Fruit fly (Drosophila melanogaster) whole organism, prepupa: ENCODE measurements around the gene CG33490.
"Not testable (repeated sequence)": the region's sequence is repeated elsewhere in the genome, so short reads cannot be mapped to it uniquely, and the experiment has no call there.

ENCODE experiments used
- Blimp-1 ChIP-seq: fragments of 200-800 bp; sonication (Bioruptor generic); optimal IDR thresholded peaks from 3 replicates; lab custom pipeline; 2017; ENCODE audit warnings: missing biosample characterization, missing genetic modification characterization, mild to moderate bottlenecking, moderate library complexity, missing genetic modification reagents
- CG10669 ChIP-seq: fragments of 200-800 bp; sonication (Bioruptor generic); optimal IDR thresholded peaks from 3 replicates; lab custom pipeline; 2018; ENCODE audit warnings: missing biosample characterization, mild to moderate bottlenecking, missing genetic modification characterization, moderate library complexity
- CG11294 ChIP-seq: fragments of 200-800 bp; sonication (Bioruptor generic); IDR thresholded peaks from 2 replicates; pipeline ENCODE4 v1.3.6; 2022; ENCODE audit warnings: missing biosample characterization, missing genetic modification characterization
- CG11902 ChIP-seq: fragments of 200-800 bp; sonication (Bioruptor generic); optimal IDR thresholded peaks from 3 replicates; lab custom pipeline; 2016; ENCODE audit warnings: missing biosample characterization, missing genetic modification characterization
- CG1621 ChIP-seq: fragments of 200-800 bp; sonication (Bioruptor generic); optimal IDR thresholded peaks from 3 replicates; lab custom pipeline; 2018; ENCODE audit warnings: missing biosample characterization, mild to moderate bottlenecking, missing genetic modification characterization
- CG3032 ChIP-seq: fragments of 200-800 bp; optimal IDR thresholded peaks from 2 replicates; lab custom pipeline; 2019; ENCODE audit warnings: missing biosample characterization, mild to moderate bottlenecking, missing genetic modification characterization, moderate library complexity
- CG32006 ChIP-seq: fragments of 200-800 bp; sonication (Bioruptor generic); optimal IDR thresholded peaks from 3 replicates; lab custom pipeline; 2017; ENCODE audit warnings: missing biosample characterization, mild to moderate bottlenecking, missing genetic modification characterization
- CG6163 ChIP-seq: fragments of 200-800 bp; sonication (Bioruptor generic); IDR thresholded peaks from 3 replicates; pipeline ENCODE4 v1.3.6; 2022; ENCODE audit warnings: missing biosample characterization, missing genetic modification characterization
- CG6276 ChIP-seq: fragments of 200-800 bp; sonication (Bioruptor generic); optimal IDR thresholded peaks from 2 replicates; lab custom pipeline; 2017; ENCODE audit warnings: missing biosample characterization, mild to moderate bottlenecking, missing genetic modification characterization
- CG6854 ChIP-seq: fragments of 200-800 bp; sonication (Bioruptor generic); optimal IDR thresholded peaks from 2 replicates; lab custom pipeline; 2017; ENCODE audit warnings: missing biosample characterization, mild to moderate bottlenecking, missing genetic modification characterization
- CG7368 ChIP-seq: fragments of 200-800 bp; sonication (Bioruptor generic); optimal IDR thresholded peaks from 3 replicates; lab custom pipeline; 2016; ENCODE audit warnings: missing biosample characterization, missing genetic modification characterization
- CG8119 ChIP-seq: fragments of 200-800 bp; sonication (Bioruptor generic); IDR thresholded peaks from 3 replicates; pipeline ENCODE4 v1.3.6; 2022; ENCODE audit warnings: missing biosample characterization, missing genetic modification characterization
- CG8632 ChIP-seq: fragments of 200-800 bp; sonication (Bioruptor generic); optimal IDR thresholded peaks from 3 replicates; lab custom pipeline; 2016; ENCODE audit warnings: missing biosample characterization, missing genetic modification characterization
- CG9139 ChIP-seq: fragments of 200-800 bp; sonication (Bioruptor generic); optimal IDR thresholded peaks from 3 replicates; lab custom pipeline; 2017; ENCODE audit warnings: missing biosample characterization, mild to moderate bottlenecking, missing genetic modification characterization
- Eip75B ChIP-seq: fragments of 200-800 bp; sonication (Bioruptor generic); optimal IDR thresholded peaks from 3 replicates; lab custom pipeline; 2016; ENCODE audit warnings: missing biosample characterization, missing genetic modification characterization
- Eip78C ChIP-seq: fragments of 200-800 bp; sonication (Bioruptor generic); peaks from one replicate; lab custom pipeline; 2016; ENCODE audit warnings: missing biosample characterization, missing genetic modification characterization
- Eip93F ChIP-seq: fragments of 200-800 bp; sonication (Bioruptor generic); optimal IDR thresholded peaks from 2 replicates; lab custom pipeline; 2016; ENCODE audit warnings: missing biosample characterization, mild to moderate bottlenecking, missing genetic modification characterization
- Ets21C ChIP-seq: fragments of 200-800 bp; sonication (Bioruptor generic); optimal IDR thresholded peaks from 3 replicates; lab custom pipeline; 2016; ENCODE audit warnings: missing biosample characterization, missing genetic modification characterization
- Ets96B ChIP-seq: fragments of 200-800 bp; optimal IDR thresholded peaks from 2 replicates; lab custom pipeline; 2019; ENCODE audit warnings: missing biosample characterization, mild to moderate bottlenecking, missing genetic modification characterization, moderate library complexity
- Gug ChIP-seq: fragments of 200-800 bp; sonication (Bioruptor generic); IDR thresholded peaks from 2 replicates; pipeline ENCODE4 v1.3.6; 2022; ENCODE audit warnings: missing biosample characterization, missing genetic modification characterization
- Hr39 ChIP-seq: fragments of 200-800 bp; sonication (Bioruptor generic); optimal IDR thresholded peaks from 2 replicates; lab custom pipeline; 2016; ENCODE audit warnings: missing biosample characterization, missing genetic modification characterization
- Hr4 ChIP-seq: fragments of 200-800 bp; sonication (Bioruptor generic); optimal IDR thresholded peaks from 3 replicates; lab custom pipeline; 2016; ENCODE audit warnings: missing biosample characterization, missing genetic modification characterization
- Met ChIP-seq: fragments of 200-800 bp; sonication (Bioruptor generic); optimal IDR thresholded peaks from 3 replicates; lab custom pipeline; 2016; ENCODE audit warnings: missing biosample characterization, missing genetic modification characterization
- OdsH ChIP-seq: fragments of 200-800 bp; sonication (Bioruptor generic); optimal IDR thresholded peaks from 3 replicates; lab custom pipeline; 2016; ENCODE audit warnings: missing biosample characterization, missing genetic modification characterization
- Smox ChIP-seq: fragments of 200-800 bp; sonication (Bioruptor generic); optimal IDR thresholded peaks from 3 replicates; lab custom pipeline; 2016; ENCODE audit warnings: missing biosample characterization, missing genetic modification characterization
- Sox102F ChIP-seq: fragments of 200-800 bp; sonication (Bioruptor generic); optimal IDR thresholded peaks from 2 replicates; lab custom pipeline; 2016; ENCODE audit warnings: missing biosample characterization, mild to moderate bottlenecking, missing genetic modification characterization
- Sox14 ChIP-seq: fragments of 200-800 bp; sonication (Bioruptor generic); optimal IDR thresholded peaks from 3 replicates; lab custom pipeline; 2016; ENCODE audit warnings: missing biosample characterization, missing genetic modification characterization
- cyc ChIP-seq: fragments of 200-800 bp; sonication (Bioruptor generic); optimal IDR thresholded peaks from 3 replicates; lab custom pipeline; 2016; ENCODE audit warnings: missing biosample characterization, missing genetic modification characterization
- dsx ChIP-seq: fragments of 200-800 bp; optimal IDR thresholded peaks from 3 replicates; lab custom pipeline; 2019; ENCODE audit warnings: missing biosample characterization, mild to moderate bottlenecking, missing genetic modification characterization, moderate library complexity; ENCODE audit not compliant: poor library complexity, severe bottlenecking
- eg ChIP-seq: fragments of 200-800 bp; sonication (Bioruptor generic); IDR thresholded peaks from 3 replicates; pipeline ENCODE4 v1.3.6; 2022; ENCODE audit warnings: missing biosample characterization, missing genetic modification characterization
- esn ChIP-seq: fragments of 200-800 bp; sonication (Bioruptor generic); optimal IDR thresholded peaks from 2 replicates; lab custom pipeline; 2016; ENCODE audit warnings: missing biosample characterization, mild to moderate bottlenecking, missing genetic modification characterization, moderate library complexity
- fd59A ChIP-seq: fragments of 200-800 bp; sonication (Bioruptor generic); optimal IDR thresholded peaks from 2 replicates; lab custom pipeline; 2017; ENCODE audit warnings: missing biosample characterization, mild to moderate bottlenecking, missing genetic modification characterization, missing genetic modification reagents
- fkh ChIP-seq: fragments of 200-800 bp; sonication (Bioruptor generic); optimal IDR thresholded peaks from 3 replicates; lab custom pipeline; 2017; ENCODE audit warnings: missing biosample characterization, mild to moderate bottlenecking, missing genetic modification characterization, moderate library complexity
- lz ChIP-seq: fragments of 200-800 bp; sonication (Bioruptor generic); optimal IDR thresholded peaks from 3 replicates; lab custom pipeline; 2016; ENCODE audit warnings: missing biosample characterization, missing genetic modification characterization
- net ChIP-seq: fragments of 200-800 bp; sonication (Bioruptor generic); optimal IDR thresholded peaks from 3 replicates; lab custom pipeline; 2016; ENCODE audit warnings: missing biosample characterization, missing genetic modification characterization
- salr ChIP-seq, 2 experiments: fragments of 200-800 bp; sonication (Bioruptor generic); optimal IDR thresholded peaks; 3 replicates each; lab custom pipeline; 2016 to 2018; ENCODE audit warnings: missing biosample characterization in 2 of 2, missing genetic modification characterization in 2 of 2, mild to moderate bottlenecking in 1 of 2
- svp ChIP-seq: fragments of 200-800 bp; sonication (Bioruptor generic); peaks from one replicate; lab custom pipeline; 2016; ENCODE audit warnings: missing biosample characterization, missing genetic modification characterization
- topi ChIP-seq: fragments of 200-800 bp; sonication (Bioruptor generic); optimal IDR thresholded peaks from 3 replicates; lab custom pipeline; 2016; ENCODE audit warnings: missing biosample characterization, missing genetic modification characterization
- vri ChIP-seq: fragments of 200-800 bp; sonication (Bioruptor generic); optimal IDR thresholded peaks from 3 replicates; lab custom pipeline; 2016; ENCODE audit warnings: missing biosample characterization, mild to moderate bottlenecking, missing genetic modification characterization

Gene CG33490

DNA sequence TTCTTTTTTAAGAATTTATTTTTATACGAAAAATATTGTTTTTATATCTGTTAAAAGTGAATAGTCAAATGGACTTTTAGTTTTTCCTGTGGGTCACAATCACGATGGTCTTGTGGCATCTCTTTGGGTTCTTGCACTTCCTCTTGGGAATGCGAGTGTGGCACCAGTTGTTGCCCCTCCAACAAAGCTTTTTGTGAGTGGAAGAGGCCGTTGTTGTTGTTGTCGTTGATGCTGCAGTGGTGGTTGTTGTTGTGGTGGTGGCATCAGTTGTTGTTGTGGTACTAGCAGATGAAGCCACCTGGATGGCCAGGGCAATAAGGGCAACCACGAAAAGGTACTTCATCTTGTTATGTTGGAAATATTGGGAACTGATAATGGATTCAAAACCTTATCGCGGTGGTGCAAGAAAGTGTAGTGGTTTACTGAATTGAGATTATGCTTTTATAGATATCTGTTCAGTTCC lies 3.8 kb upstream of the CG33490 start, which contains the start of gene CG33270:
Gene CG33270 (minus strand): TSS at position 413 of the 463 bp plus-strand sequence.
- TF ChIP-seq CG9139 (no peak), Blimp-1 (GFP tag; lab: Kevin White, UChicago) (no peak), Sox102F (GFP tag; lab: Kevin White, UChicago) (no peak), Hr4 (no peak), CG10669 (GFP tag; lab: Kevin White, UChicago) (no peak), CG32006 (no peak), Eip93F (GFP tag; lab: Kevin White, UChicago) (no peak), lz (GFP tag; lab: Kevin White, UChicago) (no peak), dsx (GFP tag; lab: Kevin White, UChicago) (no peak), Gug (GFP tag; lab: Robert Waterston, UW) (no peak), vri (GFP tag; lab: Kevin White, UChicago) (no peak)
- TF ChIP-seq, all 60 proteins: peak for 0

DNA sequence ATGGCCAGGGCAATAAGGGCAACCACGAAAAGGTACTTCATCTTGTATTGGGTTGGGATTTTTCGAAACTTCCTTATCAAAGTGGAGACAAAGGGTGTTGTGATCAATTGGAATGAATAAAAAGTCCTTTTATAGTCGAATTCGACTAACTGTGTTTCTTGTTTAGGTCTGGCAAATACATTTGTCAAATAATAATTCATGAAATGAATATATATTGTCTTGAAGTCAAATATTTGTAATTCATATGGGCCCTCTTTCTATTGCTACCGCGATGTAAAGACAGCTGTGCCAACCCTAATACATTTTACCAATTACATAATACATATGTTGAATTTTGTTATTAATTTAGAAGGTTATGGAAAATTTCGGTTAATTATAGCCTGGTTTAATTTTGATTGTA lies 2.9 kb upstream of the CG33490 start, which contains the start of gene CG33271:
Gene CG33271 (minus strand): TSS at position 101 of the 400 bp plus-strand sequence.
- TF ChIP-seq fkh (GFP tag; lab: Kevin White, UChicago) = peak; percentile 32
- no peak for TF ChIP-seq CG6163 (GFP tag; lab: Robert Waterston, UW)

DNA sequence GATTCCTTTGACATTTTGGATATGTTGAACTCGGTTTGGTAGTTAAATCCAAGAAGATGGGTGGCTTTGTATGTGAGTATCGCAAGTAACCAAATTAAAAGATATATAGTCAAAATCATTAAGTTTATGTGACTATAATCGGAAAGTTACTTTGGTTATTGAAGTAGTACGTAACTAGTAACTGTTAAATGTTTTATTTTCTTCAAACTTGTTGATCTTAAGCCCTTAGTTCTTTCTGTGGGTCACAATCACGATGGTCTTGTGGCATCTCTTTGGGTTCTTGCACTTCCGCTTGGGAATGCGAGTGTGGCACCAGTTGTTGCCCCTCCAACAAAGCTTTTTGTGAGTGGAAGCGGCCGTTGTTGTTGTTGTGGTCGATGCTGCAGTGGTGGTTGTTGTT lies 2.5 kb upstream of the CG33490 start, which contains the start of gene CG33489:
Gene CG33489 (minus strand): TSS at position 101 of the 400 bp plus-strand sequence.
- TF ChIP-seq CG11902 (GFP tag; lab: Kevin White, UChicago); Met (GFP tag; lab: Kevin White, UChicago); Ets96B: not testable (repeated sequence)
- TF ChIP-seq, all 60 proteins: peak for 0; not testable (repeated sequence) for 60

DNA sequence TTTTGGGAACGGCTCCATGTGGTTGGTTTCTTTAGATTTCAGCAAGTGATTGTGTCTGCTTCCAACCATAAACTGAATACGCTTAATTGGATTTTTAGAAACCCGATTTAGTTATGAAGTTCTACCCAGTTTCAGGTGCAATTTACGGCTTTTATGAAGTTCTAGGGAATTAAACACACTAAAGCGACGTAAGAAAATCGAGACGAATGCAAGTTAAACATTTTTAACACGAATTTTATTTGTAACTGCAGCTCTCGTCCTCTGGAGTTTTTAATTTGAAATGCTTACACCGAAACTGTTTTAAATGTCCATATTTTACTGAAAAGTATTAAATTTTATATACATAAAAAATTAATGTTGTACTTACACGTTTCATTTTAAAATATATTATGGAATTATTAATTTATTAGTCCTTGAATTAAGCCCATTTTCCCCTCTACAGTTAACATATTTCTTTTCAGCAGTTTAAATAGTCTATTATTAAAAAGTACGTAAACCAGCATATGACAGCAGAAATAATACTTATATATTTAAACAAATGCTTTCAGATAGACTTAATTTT lies 10.4 kb downstream of the CG33490 start, which contains the start of the genes CG46412 and CG33267:
Gene CG46412 (minus strand): TSS at position 101 of the 562 bp plus-strand sequence.
Gene CG33267 (plus strand): TSS at position 512 of the 562 bp plus-strand sequence.
- TF ChIP-seq CG6276 (GFP tag; lab: Kevin White, UChicago) (no peak), net (no peak), OdsH (no peak), CG1621 (no peak)

DNA sequence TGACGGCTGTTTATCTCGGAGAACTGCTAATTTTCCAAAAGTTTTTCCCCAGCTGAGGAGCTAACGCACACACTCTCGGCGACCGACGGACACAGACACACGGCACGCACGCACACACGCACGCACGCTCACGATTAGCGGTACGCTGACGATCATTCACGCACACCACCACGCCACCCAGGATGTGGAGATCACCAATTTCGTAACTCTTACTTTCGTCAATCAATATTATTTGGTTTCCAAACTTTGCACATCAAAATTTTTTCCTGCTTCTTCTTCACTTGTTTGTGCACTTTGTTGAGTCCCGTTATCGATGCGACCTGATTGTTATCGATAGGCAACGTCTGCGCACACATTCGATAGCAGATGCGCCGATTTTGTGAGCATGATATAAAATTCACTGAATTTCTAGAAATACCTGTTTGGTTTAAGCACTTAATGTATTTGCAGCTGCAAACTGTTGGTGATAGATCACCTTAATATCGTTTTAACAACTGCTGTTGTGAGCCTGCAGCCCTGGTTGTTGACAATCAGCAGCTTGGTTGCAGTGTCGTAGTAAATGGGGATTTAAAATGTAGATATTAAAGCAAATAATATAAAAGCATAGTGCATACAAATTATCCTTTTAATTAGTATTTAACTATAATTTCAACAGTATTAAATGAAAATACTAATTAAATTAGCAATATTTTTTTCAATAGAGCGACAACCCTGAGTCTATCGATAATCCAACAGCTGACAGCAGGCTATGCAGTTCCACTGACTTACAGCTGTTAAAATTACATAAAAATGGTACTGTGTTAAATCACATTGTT lies 12.3 kb downstream of the CG33490 start, which contains the start of the genes CG7394 and Mob2:
Gene CG7394 (plus strand): TSS at position 51 of the 815 bp plus-strand sequence.
Gene Mob2 (minus strand): TSS at position 288 of the 815 bp plus-strand sequence.
- TF ChIP-seq esn (GFP tag; lab: Kevin White, UChicago) (peak; percentile 92), salr (GFP tag; optimal IDR thresholded peaks at IDR 0.05; lab: Kevin White, UChicago) (peak; percentile 73 to 85), Hr39 (GFP tag; lab: Kevin White, UChicago) (peak; percentile 88), eg (GFP tag; lab: Robert Waterston, UW) (peak; percentile 91), Eip93F (GFP tag; lab: Kevin White, UChicago) (peak; percentile 56), CG7368 (GFP tag; lab: Kevin White, UChicago) (peak; percentile 88), CG10669 (GFP tag; lab: Kevin White, UChicago) (peak; percentile 83), Ets96B (peak; percentile 85), cyc (GFP tag; lab: Kevin White, UChicago) (peak; percentile 88), CG6854 (GFP tag; lab: Kevin White, UChicago) (no peak), Met (GFP tag; lab: Kevin White, UChicago) (peak; percentile 91), Eip78C (GFP tag; lab: Kevin White, UChicago) (peak; percentile 96), CG11294 (GFP tag; lab: Robert Waterston, UW) (peak; percentile 77), net (peak; percentile 87), OdsH (peak; percentile 92), Gug (GFP tag; lab: Robert Waterston, UW) (peak; percentile 87), Eip75B (GFP tag; lab: Kevin White, UChicago) (peak; percentile 84), CG1621 (peak; percentile 49), topi (peak; percentile 87), CG8632 (peak; percentile 88), lz (GFP tag; lab: Kevin White, UChicago) (peak; percentile 86), CG8119 (GFP tag; lab: Robert Waterston, UW) (peak; percentile 84), Ets21C (GFP tag; lab: Kevin White, UChicago) (peak; percentile 72), vri (GFP tag; lab: Kevin White, UChicago) (peak; percentile 91), Smox (GFP tag; lab: Kevin White, UChicago) (peak; percentile 92), svp (GFP tag; lab: Kevin White, UChicago) (peak; percentile 96), Sox14 (GFP tag; lab: Kevin White, UChicago) (peak; percentile 89), CG3032 (tag; lab: Kevin White, UChicago) (peak; percentile 80), fd59A (GFP tag; lab: Kevin White, UChicago) (peak; percentile 73)
